Fruit fly (Drosophila melanogaster) Kc167 (cell line): ENCODE results near the gene CG6928.

ENCODE experiments used
- Sin3A ChIP-seq: fragments of >200 bp; optimal IDR thresholded peaks from 2 replicates; lab custom pipeline; 2018; ENCODE audit warnings: missing external identifiers
- h ChIP-seq: fragments of >200 bp; optimal IDR thresholded peaks from 3 replicates; lab custom pipeline; 2018; ENCODE audit warnings: missing external identifiers
- psq ChIP-seq: fragments of >200 bp; optimal IDR thresholded peaks from 2 replicates; lab custom pipeline; 2017; ENCODE audit warnings: missing external identifiers
- ttk ChIP-seq: sonication (Bioruptor generic); optimal IDR thresholded peaks from 2 replicates; lab custom pipeline; 2017; ENCODE audit warnings: missing external identifiers

DNA sequence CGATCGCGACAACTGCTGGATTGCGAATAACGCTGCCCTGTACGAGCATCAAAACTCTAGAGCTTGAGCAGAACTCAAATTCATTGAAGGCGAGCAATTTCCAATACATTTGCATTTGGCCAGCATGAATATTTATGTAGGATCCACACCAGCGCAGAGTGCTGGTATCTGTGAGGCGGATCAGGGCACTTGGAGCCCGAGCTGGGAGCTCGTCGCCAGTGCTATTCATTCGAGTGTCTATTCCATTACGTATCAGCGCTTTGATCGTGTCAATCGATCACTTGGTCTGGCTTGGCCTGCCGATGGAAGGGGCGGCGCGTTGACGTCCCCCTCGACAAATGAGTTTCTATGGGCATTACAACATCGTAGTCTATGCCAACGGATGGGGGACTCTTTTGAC, 36.9 kb upstream of the CG6928 start, which contains the start of gene prc:
- no peak for TF ChIP-seq Sin3A
- no peak for TF ChIP-seq psq (lab: Kevin White, UChicago)
- TF ChIP-seq ttk (lab: Kevin White, UChicago) = no peak
- no peak for TF ChIP-seq h (lab: Kevin White, UChicago)
